Worm (Caenorhabditis elegans) whole organism, young adult: ENCODE data around the gene srbc-78.

ENCODE experiments used
- F22D6.2 ChIP-seq: sonication (generic microtip); optimal IDR thresholded peaks from 2 replicates; lab custom pipeline; 2016; ENCODE audit warnings: mild to moderate bottlenecking, missing genetic modification characterization, missing compliant biosample characterization
- F39B2.1 ChIP-seq: fragments of 200-800 bp; sonication (Bioruptor generic); IDR thresholded peaks from 2 replicates; pipeline ENCODE4 v1.3.6; 2022; ENCODE audit warnings: missing genetic modification reagents, missing genetic modification characterization, missing compliant biosample characterization
- Y53G8AR.9 ChIP-seq: fragments of 200-800 bp; sonication (Bioruptor generic); conservative IDR thresholded peaks from 2 replicates; pipeline ENCODE4 v1.3.6; 2022; ENCODE audit warnings: missing genetic modification reagents, missing genetic modification characterization, missing compliant biosample characterization
- Y95B8A.8 ChIP-seq: fragments of 200-800 bp; sonication (Bioruptor generic); IDR thresholded peaks from 2 replicates; pipeline ENCODE4 v1.3.6; 2022; ENCODE audit warnings: missing genetic modification reagents, missing genetic modification characterization, missing compliant biosample characterization
- aptf-3 ChIP-seq: fragments of 200-800 bp; sonication (Bioruptor generic); IDR thresholded peaks from 2 replicates; pipeline ENCODE4 v1.3.6; 2022; ENCODE audit warnings: missing genetic modification characterization, missing compliant biosample characterization
- attf-3 ChIP-seq: fragments of 200-800 bp; sonication (Bioruptor generic); conservative IDR thresholded peaks from 2 replicates; pipeline ENCODE4 v1.3.6; 2022; ENCODE audit warnings: missing genetic modification reagents, missing genetic modification characterization, missing compliant biosample characterization
- attf-6 ChIP-seq: fragments of 200-800 bp; sonication (Bioruptor generic); IDR thresholded peaks from 2 replicates; pipeline ENCODE4 v1.3.6; 2022; ENCODE audit warnings: missing genetic modification reagents, missing genetic modification characterization, missing compliant biosample characterization
- bed-1 ChIP-seq: fragments of 200-800 bp; sonication (Bioruptor generic); IDR thresholded peaks from 2 replicates; pipeline ENCODE4 v1.3.6; 2022; ENCODE audit warnings: missing genetic modification reagents, missing genetic modification characterization, missing compliant biosample characterization
- dpff-1 ChIP-seq: sonication (generic microtip); optimal IDR thresholded peaks from 2 replicates; lab custom pipeline; 2017; ENCODE audit warnings: mild to moderate bottlenecking, missing genetic modification characterization, missing compliant biosample characterization
- efl-1 ChIP-seq: fragments of 150-350 bp; optimal IDR thresholded peaks from 2 replicates; lab custom pipeline; 2014; ENCODE audit warnings: missing biosample characterization, missing genetic modification reagents, missing genetic modification characterization
- him-1 ChIP-seq: sonication (generic microtip); optimal IDR thresholded peaks from 2 replicates; lab custom pipeline; 2016; ENCODE audit warnings: missing genotype, missing genetic modification reagents, missing genetic modification characterization, missing compliant biosample characterization
- lin-40 ChIP-seq: sonication (generic microtip); optimal IDR thresholded peaks from 2 replicates; lab custom pipeline; 2016; ENCODE audit warnings: missing genetic modification characterization, mild to moderate bottlenecking, missing compliant biosample characterization, missing genotype, missing genetic modification reagents
- rcor-1 ChIP-seq: fragments of 200-800 bp; sonication (Bioruptor generic); IDR thresholded peaks from 2 replicates; pipeline ENCODE4 v1.3.6; 2022; ENCODE audit warnings: missing genetic modification reagents, missing genetic modification characterization, missing compliant biosample characterization
- snpc-4 ChIP-seq, 5 experiments: fragments of 150-350 bp in 1 of 5; sonication (generic microtip) in 4 of 5; optimal IDR thresholded peaks; 2 replicates each; lab custom pipeline; 2014 to 2018; ENCODE audit warnings: missing genetic modification characterization in 5 of 5, missing biosample characterization in 3 of 5, antibody characterized with exemption in 2 of 5, mild to moderate bottlenecking in 2 of 5, missing compliant biosample characterization in 2 of 5, missing genotype in 2 of 5, moderate library complexity in 2 of 5, missing genetic modification reagents in 1 of 5
- zfh-2 ChIP-seq: fragments of 200-800 bp; sonication (Bioruptor generic); conservative IDR thresholded peaks from 2 replicates; pipeline ENCODE4 v1.3.6; 2022; ENCODE audit warnings: missing genetic modification reagents, missing genetic modification characterization, missing compliant biosample characterization

Gene srbc-78

ce11 chrV:20453084-20453483 lies 35.9 kb downstream of the srbc-78 start, which contains the start of gene F48F5.6:
Gene F48F5.6 (minus strand): TSS chrV:20453184.
- TF ChIP-seq snpc-4 (GFP tag; optimal IDR thresholded peaks at IDR 0.05; lab: Kevin White, UChicago) (no peak), snpc-4 (tag; optimal IDR thresholded peaks at IDR 0.05; lab: Kevin White, UChicago) (no peak), lin-40 (no peak), attf-6 (GFP tag; lab: Robert Waterston, UW) (no peak)

DNA sequence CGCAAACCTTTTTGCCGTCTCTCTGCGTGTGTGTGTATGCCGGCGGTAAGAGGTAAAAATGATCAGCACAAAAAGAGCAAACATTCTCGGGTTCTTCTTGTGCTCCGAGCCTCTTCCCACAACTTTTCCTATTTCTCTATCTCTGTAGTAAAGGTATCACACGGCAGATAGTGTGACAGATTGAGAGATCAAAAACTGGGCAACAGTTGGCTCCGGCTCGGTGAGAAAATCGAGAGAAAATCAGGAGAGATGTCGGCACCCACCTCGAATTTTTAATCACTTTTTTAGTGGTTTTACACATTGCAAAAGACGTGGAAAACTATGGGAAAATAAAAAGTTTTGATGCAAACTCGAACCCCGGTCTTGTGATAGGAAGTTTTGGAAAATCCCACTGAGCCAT lies 37.2 kb downstream of the srbc-78 start:
- TF ChIP-seq efl-1 (GFP tag; lab: Kevin White, UChicago) (no peak), rcor-1 (GFP tag; lab: Robert Waterston, UW) (no peak), Y53G8AR.9 (GFP tag; lab: Robert Waterston, UW) (no peak), dpff-1 (tag; lab: Kevin White, UChicago) (no peak), him-1 (tag; lab: Kevin White, UChicago) (no peak), aptf-3 (GFP tag; lab: Robert Waterston, UW) (no peak), F22D6.2 (tag; lab: Kevin White, UChicago) (no peak)

DNA sequence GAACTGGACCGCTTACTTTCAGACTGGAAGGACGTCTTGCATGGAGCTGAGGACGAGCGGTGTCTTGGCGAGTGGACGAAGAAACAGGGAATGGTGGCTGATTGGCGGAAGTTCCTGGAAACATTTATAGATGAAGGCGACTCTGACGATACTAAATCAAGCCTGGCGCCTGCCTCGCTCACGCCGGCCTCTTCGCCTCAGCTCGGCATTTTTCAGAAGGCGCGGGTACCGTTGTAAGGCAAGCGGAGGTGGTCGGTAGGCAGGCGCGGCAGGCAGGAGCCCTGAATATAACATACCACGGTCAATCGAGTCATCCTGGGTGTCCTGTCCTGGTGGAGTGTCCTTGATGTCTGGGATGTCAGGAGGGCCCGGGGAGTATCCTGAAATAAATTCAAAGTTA lies 43.1 kb downstream of the srbc-78 start:
- TF ChIP-seq attf-3 (GFP tag; lab: Robert Waterston, UW), result no peak
- no peak for TF ChIP-seq F39B2.1
- TF ChIP-seq zfh-2, result peak; percentile 83
- no peak for TF ChIP-seq Y95B8A.8 (GFP tag; lab: Robert Waterston, UW)
- TF ChIP-seq bed-1 (GFP tag; lab: Robert Waterston, UW), result no peak
